Worm (Caenorhabditis elegans): ENCODE measurements around the gene taf-9.
A peak's percentile ranks its signal among the peaks of the same experiment; 100 is the strongest.

The taf-9 gene

ce11 chrIII:13621717-13622116, 2.4 kb upstream of the taf-9 start:
- TF ChIP-seq ztf-7 (tag; optimal IDR thresholded peaks at IDR 0.05) = no peak
- TF ChIP-seq snpc-1.2 (GFP tag; IDR thresholded peaks at IDR 0.05) = no peak
- peak; percentile 84 for TF ChIP-seq set-16 (GFP tag; IDR thresholded peaks at IDR 0.05)

ce11 chrIII:13622268-13622667, 1.8 kb upstream of the taf-9 start, which contains the start of gene hip-1:
Gene hip-1 (minus strand): TSS chrIII:13622492.
- TF ChIP-seq ceh-44 (GFP tag; IDR thresholded peaks at IDR 0.05) (no peak), ZK546.5 (tag; optimal IDR thresholded peaks at IDR 0.05) (no peak), hmg-1.1 (GFP tag; IDR thresholded peaks at IDR 0.05) (peak; percentile 28; the same call in 1 of the 2 replicates), F26F4.8 (GFP tag; conservative IDR thresholded peaks at IDR 0.05) (no peak), zfp-3 (GFP tag; conservative IDR thresholded peaks at IDR 0.05) (no peak), daf-19 (GFP tag; conservative IDR thresholded peaks at IDR 0.05) (no peak), jun-1 (tag; optimal IDR thresholded peaks at IDR 0.05) (no peak), tag-97 (GFP tag; IDR thresholded peaks at IDR 0.05) (no peak), hlh-11 (tag; optimal IDR thresholded peaks at IDR 0.05) (peak; percentile 13), lin-29 (GFP tag; IDR thresholded peaks at IDR 0.05) (no peak), D1046.2 (GFP tag; IDR thresholded peaks at IDR 0.05) (no peak), zag-1 (tag; optimal IDR thresholded peaks at IDR 0.05) (no peak), spr-1 (tag; optimal IDR thresholded peaks at IDR 0.05) (no peak), zip-11 (GFP tag; IDR thresholded peaks at IDR 0.05) (no peak), nhr-41 (GFP tag; IDR thresholded peaks at IDR 0.05) (no peak), F10B5.3 (tag; optimal IDR thresholded peaks at IDR 0.05) (no peak), daf-8 (GFP tag; IDR thresholded peaks at IDR 0.05) (no peak), madf-5 (GFP tag; IDR thresholded peaks at IDR 0.05) (no peak), duxl-1 (tag; optimal IDR thresholded peaks at IDR 0.05; ENCODE audit: poor library complexity) (no peak), nhr-11 (tag; optimal IDR thresholded peaks at IDR 0.05) (no peak), nhr-10 (tag; optimal IDR thresholded peaks at IDR 0.05) (no peak), F37D6.2 (tag; optimal IDR thresholded peaks at IDR 0.05) (no peak), nhr-77 (tag; optimal IDR thresholded peaks at IDR 0.05) (no peak), ceh-82 (tag; optimal IDR thresholded peaks at IDR 0.05) (no peak), nhr-42 (GFP tag; IDR thresholded peaks at IDR 0.05) (no peak), nhr-237 (tag; optimal IDR thresholded peaks at IDR 0.05) (no peak), skn-1 (tag; optimal IDR thresholded peaks at IDR 0.05) (no peak), attf-4 (tag; optimal IDR thresholded peaks at IDR 0.05) (no peak), ztf-11 (tag; optimal IDR thresholded peaks at IDR 0.05) (no peak), unc-62 (GFP tag; optimal IDR thresholded peaks at IDR 0.05 in 1 of 2) (no peak), unc-62 (tag; optimal IDR thresholded peaks at IDR 0.05) (no peak), R02D3.7 (tag; optimal IDR thresholded peaks at IDR 0.05) (no peak), mdt-29 (GFP tag; IDR thresholded peaks at IDR 0.05) (no peak), snpc-4 (tag; optimal IDR thresholded peaks at IDR 0.05) (no peak), ZK337.2 (GFP tag; IDR thresholded peaks at IDR 0.05) (no peak), mes-2 (tag; optimal IDR thresholded peaks at IDR 0.05; ENCODE audit: poor library complexity, severe bottlenecking) (peak; percentile 50), egl-43 (GFP tag; IDR thresholded peaks at IDR 0.05) (no peak), pqm-1 (tag; optimal IDR thresholded peaks at IDR 0.05) (no peak), pha-4 (GFP tag; IDR thresholded peaks at IDR 0.05) (no peak), pha-4 (tag; optimal IDR thresholded peaks at IDR 0.05) (no peak), lim-7 (GFP tag; IDR thresholded peaks at IDR 0.05) (no peak), nhr-111 (GFP tag; optimal IDR thresholded peaks at IDR 0.05) (no peak), fos-1 (tag; optimal IDR thresholded peaks at IDR 0.05) (no peak), ctbp-1 (GFP tag; IDR thresholded peaks at IDR 0.05) (no peak), aha-1 (tag) (no peak), nhr-6 (tag; optimal IDR thresholded peaks at IDR 0.05) (no peak), T26A8.4 (GFP tag; IDR thresholded peaks at IDR 0.05) (no peak), gei-8 (GFP tag; optimal IDR thresholded peaks at IDR 0.05) (no peak), saeg-2 (GFP tag; IDR thresholded peaks at IDR 0.05) (no peak), ztf-7 (tag; optimal IDR thresholded peaks at IDR 0.05) (no peak), snpc-1.2 (GFP tag; IDR thresholded peaks at IDR 0.05) (no peak), dmd-6 (GFP tag; IDR thresholded peaks at IDR 0.05) (no peak)

Data from whole organism, L4 larva.